Worm (Caenorhabditis elegans) whole organism, L1 larva: ENCODE measurements around the gene K04G11.1.

Experiments
- C16A3.4 ChIP-seq: fragments of 150-350 bp; optimal IDR thresholded peaks from 2 replicates; lab custom pipeline; 2014; ENCODE audit warnings: missing biosample characterization, missing genetic modification characterization
- Y116A8C.19 ChIP-seq: sonication (generic microtip); optimal IDR thresholded peaks from 2 replicates; lab custom pipeline; 2016; ENCODE audit warnings: missing compliant biosample characterization, missing genetic modification characterization, borderline replicate concordance
- aha-1 ChIP-seq: fragments of 150-350 bp; optimal IDR thresholded peaks from 2 replicates; lab custom pipeline; 2014; ENCODE audit warnings: missing biosample characterization, missing genetic modification characterization
- alr-1 ChIP-seq: fragments of 200-800 bp; sonication (Bioruptor generic); optimal IDR thresholded peaks from 2 replicates; lab custom pipeline; 2018; ENCODE audit warnings: borderline replicate concordance, mild to moderate bottlenecking, missing genetic modification characterization, missing compliant biosample characterization
- blmp-1 ChIP-seq: fragments of 150-350 bp; optimal IDR thresholded peaks from 2 replicates; lab custom pipeline; 2014; ENCODE audit warnings: missing biosample characterization, missing genetic modification characterization
- ceh-8 ChIP-seq: fragments of 200-800 bp; sonication (Bioruptor generic); optimal IDR thresholded peaks from 2 replicates; lab custom pipeline; 2018; ENCODE audit warnings: mild to moderate bottlenecking, missing genetic modification characterization, moderate library complexity, missing compliant biosample characterization
- ceh-82 ChIP-seq, 3 experiments: fragments of 150-350 bp in 1 of 3; sonication (generic microtip) in 2 of 3; optimal IDR thresholded peaks; 2 replicates each; lab custom pipeline; 2014 to 2017; ENCODE audit warnings: missing biosample characterization in 3 of 3, missing genetic modification characterization in 3 of 3
- efl-1 ChIP-seq, 4 experiments: fragments of 150-350 bp; optimal IDR thresholded peaks in 3 of 4; peaks in 1 of 4; 1 replicate in 1 of 4; 2 replicates in 3 of 4; lab custom pipeline; 2014; ENCODE audit warnings: missing biosample characterization in 2 of 4, missing genetic modification characterization in 2 of 4, missing genetic modification reagents in 2 of 4
- egl-27 ChIP-seq, 2 experiments: fragments of 150-350 bp in 1 of 2; sonication (generic microtip); optimal IDR thresholded peaks; 3 replicates each; lab custom pipeline; 2017 to 2018; ENCODE audit warnings: missing biosample characterization in 2 of 2, missing genetic modification characterization in 2 of 2, missing genetic modification reagents in 2 of 2
- elt-3 ChIP-seq, 6 experiments: fragments of 150-350 bp in 1 of 6; sonication (generic microtip); optimal IDR thresholded peaks; 2 replicates each; lab custom pipeline; 2017 to 2018; ENCODE audit warnings: missing biosample characterization in 6 of 6, missing genetic modification characterization in 6 of 6, inconsistent platforms in 1 of 6
- ets-5 ChIP-seq: fragments of 200-800 bp; sonication (Bioruptor generic); IDR thresholded peaks from 2 replicates; pipeline ENCODE4 v1.3.6; 2022; ENCODE audit warnings: missing genetic modification characterization, missing compliant biosample characterization
- fkh-10 ChIP-seq: sonication (generic microtip); optimal IDR thresholded peaks from 2 replicates; lab custom pipeline; 2017; ENCODE audit warnings: missing biosample characterization, missing genetic modification reagents, missing genetic modification characterization
- fkh-4 ChIP-seq: sonication (generic microtip); optimal IDR thresholded peaks from 2 replicates; lab custom pipeline; 2016; ENCODE audit warnings: missing compliant biosample characterization, missing genetic modification characterization, borderline replicate concordance
- grh-1 ChIP-seq: fragments of 200-800 bp; sonication (Bioruptor generic); IDR thresholded peaks from 2 replicates; pipeline ENCODE4 v1.3.6; 2022; ENCODE audit warnings: missing genetic modification reagents, missing genetic modification characterization, missing compliant biosample characterization
- irx-1 ChIP-seq: sonication (generic microtip); optimal IDR thresholded peaks from 2 replicates; lab custom pipeline; 2016; ENCODE audit warnings: missing genetic modification characterization, missing compliant biosample characterization
- lin-13 ChIP-seq: fragments of 150-350 bp; optimal IDR thresholded peaks from 2 replicates; lab custom pipeline; 2014; ENCODE audit warnings: missing biosample characterization, missing genetic modification reagents, missing genetic modification characterization
- lin-14 ChIP-seq: fragments of 200-800 bp; sonication (Bioruptor generic); optimal IDR thresholded peaks from 2 replicates; lab custom pipeline; 2018; ENCODE audit warnings: mild to moderate bottlenecking, missing genetic modification characterization, moderate library complexity, missing compliant biosample characterization
- lin-39 ChIP-seq: fragments of 150-350 bp; optimal IDR thresholded peaks from 2 replicates; lab custom pipeline; 2014; ENCODE audit warnings: missing biosample characterization, missing genetic modification reagents, missing genetic modification characterization
- lir-3 ChIP-seq: sonication (generic microtip); optimal IDR thresholded peaks from 2 replicates; lab custom pipeline; 2016; ENCODE audit warnings: mild to moderate bottlenecking, missing genetic modification characterization, moderate library complexity, missing compliant biosample characterization; ENCODE audit not compliant: poor library complexity
- lsy-2 ChIP-seq, 2 experiments: fragments of 150-350 bp; optimal IDR thresholded peaks; 2 replicates each; lab custom pipeline; 2014; ENCODE audit warnings: missing biosample characterization in 2 of 2, missing genetic modification characterization in 2 of 2
- mab-9 ChIP-seq: fragments of 200-800 bp; sonication (Bioruptor generic); IDR thresholded peaks from 2 replicates; pipeline ENCODE4 v1.3.6; 2022; ENCODE audit warnings: missing genetic modification reagents, missing genetic modification characterization, missing compliant biosample characterization
- mdl-1 ChIP-seq, 2 experiments: fragments of 150-350 bp; optimal IDR thresholded peaks; 2 replicates each; lab custom pipeline; 2014 to 2017; ENCODE audit warnings: missing biosample characterization in 2 of 2, missing genetic modification characterization in 2 of 2, inconsistent platforms in 1 of 2
- mef-2 ChIP-seq: fragments of 150-350 bp; optimal IDR thresholded peaks from 2 replicates; lab custom pipeline; 2014; ENCODE audit warnings: missing biosample characterization, missing genetic modification characterization
- nhr-71 ChIP-seq: sonication (generic microtip); optimal IDR thresholded peaks from 2 replicates; lab custom pipeline; 2016; ENCODE audit warnings: mild to moderate bottlenecking, missing genetic modification characterization, moderate library complexity, missing compliant biosample characterization
- nhr-85 ChIP-seq: sonication (generic microtip); peaks from one replicate; lab custom pipeline; 2016; ENCODE audit warnings: missing genetic modification characterization, inconsistent platforms, missing compliant biosample characterization
- nhr-90 ChIP-seq: sonication (generic microtip); optimal IDR thresholded peaks from 2 replicates; lab custom pipeline; 2016; ENCODE audit warnings: mild to moderate bottlenecking, missing genetic modification characterization, missing compliant biosample characterization; ENCODE audit not compliant: poor library complexity
- pax-3 ChIP-seq: fragments of 200-800 bp; sonication (Bioruptor generic); optimal IDR thresholded peaks from 2 replicates; lab custom pipeline; 2018; ENCODE audit warnings: mild to moderate bottlenecking, missing genetic modification characterization, moderate library complexity, missing compliant biosample characterization
- skn-1 ChIP-seq: fragments of 150-350 bp; optimal IDR thresholded peaks from 2 replicates; lab custom pipeline; 2014; ENCODE audit warnings: missing biosample characterization, missing genetic modification characterization
- snpc-4 ChIP-seq: fragments of 150-350 bp; optimal IDR thresholded peaks from 2 replicates; lab custom pipeline; 2014; ENCODE audit warnings: missing biosample characterization, missing genetic modification characterization
- sox-4 ChIP-seq: sonication (generic microtip); optimal IDR thresholded peaks from 2 replicates; lab custom pipeline; 2016; ENCODE audit warnings: missing genetic modification characterization, missing compliant biosample characterization
- sptf-1 ChIP-seq: fragments of 150-350 bp; optimal IDR thresholded peaks from 2 replicates; lab custom pipeline; 2014; ENCODE audit warnings: missing biosample characterization, missing genetic modification characterization
- swsn-7 ChIP-seq: sonication (generic microtip); optimal IDR thresholded peaks from 2 replicates; lab custom pipeline; 2016; ENCODE audit warnings: missing genetic modification characterization, missing compliant biosample characterization
- tbx-2 ChIP-seq: sonication (generic microtip); optimal IDR thresholded peaks from 2 replicates; lab custom pipeline; 2016; ENCODE audit warnings: missing genetic modification characterization, missing compliant biosample characterization
- unc-62 ChIP-seq: fragments of 150-350 bp; optimal IDR thresholded peaks from 2 replicates; lab custom pipeline; 2014; ENCODE audit warnings: missing biosample characterization, missing genetic modification reagents, missing genetic modification characterization
- ztf-11 ChIP-seq, 2 experiments: sonication (generic microtip); optimal IDR thresholded peaks; 2 replicates each; lab custom pipeline; 2016 to 2017; ENCODE audit warnings: missing genetic modification characterization in 2 of 2, missing biosample characterization in 1 of 2, missing compliant biosample characterization in 1 of 2
- ztf-4 ChIP-seq: fragments of 150-350 bp; optimal IDR thresholded peaks from 2 replicates; lab custom pipeline; 2014; ENCODE audit warnings: missing biosample characterization, missing genetic modification characterization

K04G11.1 gene

DNA sequence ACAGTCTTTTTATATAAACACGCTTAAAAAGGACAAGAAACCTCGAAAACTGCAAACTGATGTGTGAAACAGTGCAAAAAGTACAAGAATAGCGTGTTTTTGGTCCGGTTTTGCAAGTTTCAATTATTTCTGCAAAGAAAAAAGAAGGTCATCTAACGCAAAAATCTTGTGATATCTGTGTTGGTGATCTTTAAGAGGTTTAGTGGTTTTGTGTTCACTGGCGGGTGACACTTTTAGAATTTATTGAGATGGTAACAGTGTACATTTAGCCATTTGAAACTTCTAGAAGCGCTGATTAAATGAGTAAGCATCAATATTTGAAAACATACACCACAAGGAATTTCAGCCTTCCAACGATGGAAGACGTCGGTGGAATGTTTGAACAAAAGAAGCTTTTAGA is 12.5 kb upstream of the K04G11.1 start:
- TF ChIP-seq mef-2 = no peak
- no peak for TF ChIP-seq mab-9 (GFP tag; lab: Robert Waterston, UW)
- TF ChIP-seq nhr-85 (tag; lab: Kevin White, UChicago) = peak; percentile 56
- no peak for TF ChIP-seq mdl-1 (tag; optimal IDR thresholded peaks at IDR 0.05; lab: Kevin White, UChicago)
- no peak for TF ChIP-seq pax-3 (tag; lab: Kevin White, UChicago)
- no peak for TF ChIP-seq ceh-8 (GFP tag; lab: Kevin White, UChicago)
- peak; percentile 8 for TF ChIP-seq blmp-1

DNA sequence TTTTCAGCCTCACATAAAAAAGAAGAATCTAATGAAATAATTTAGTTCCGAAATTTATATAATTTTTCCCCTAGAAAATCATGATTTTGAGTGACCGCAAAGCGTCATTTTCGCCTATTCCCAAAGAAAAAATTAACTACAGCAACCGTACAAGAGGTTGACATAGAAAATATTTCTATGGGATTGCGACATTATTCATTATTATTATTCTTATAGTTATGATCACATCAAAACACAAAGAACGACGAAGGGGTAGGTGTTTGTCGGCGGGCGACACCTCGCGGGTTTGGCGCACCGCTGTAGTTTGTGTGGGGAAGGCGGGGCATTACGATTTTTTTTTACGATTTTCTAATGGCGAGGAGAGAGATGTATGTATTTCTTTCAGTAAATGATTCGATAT is 11.0 kb upstream of the K04G11.1 start:
- TF ChIP-seq nhr-71 (peak; percentile 57), snpc-4 (peak; percentile 84), aha-1 (tag; lab: Kevin White, UChicago) (no peak), egl-27 (tag; optimal IDR thresholded peaks at IDR 0.05; lab: Kevin White, UChicago) (no peak), nhr-85 (tag; lab: Kevin White, UChicago) (peak; percentile 25), lin-39 (no peak)

DNA sequence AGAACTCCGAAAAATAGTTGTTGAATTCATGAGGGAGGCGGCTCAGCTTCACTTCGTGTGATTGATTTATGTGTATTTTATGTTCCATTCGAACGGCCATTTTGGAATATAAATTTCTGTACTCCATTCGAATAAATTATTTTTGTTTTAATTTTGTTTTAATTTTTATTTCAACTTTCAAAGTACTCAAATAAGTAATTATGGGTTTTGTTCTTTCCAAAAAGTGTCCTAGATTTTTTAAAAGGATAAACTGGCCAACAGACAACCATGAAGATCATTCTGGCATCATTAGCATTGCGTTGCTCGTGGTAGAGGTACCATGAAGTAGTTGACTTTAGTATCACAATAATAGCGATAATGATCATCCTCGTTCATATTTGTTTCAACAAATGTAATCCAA is 8.7 kb upstream of the K04G11.1 start:
- TF ChIP-seq tbx-2 (tag; lab: Kevin White, UChicago) = no peak
- TF ChIP-seq lin-13 (GFP tag; lab: Kevin White, UChicago) = no peak
- no peak for TF ChIP-seq elt-3 (tag; optimal IDR thresholded peaks at IDR 0.05; lab: Kevin White, UChicago)
- no peak for TF ChIP-seq swsn-7
- no peak for TF ChIP-seq blmp-1
- TF ChIP-seq nhr-90 (tag; lab: Kevin White, UChicago) = no peak
- no peak for TF ChIP-seq lsy-2 (tag; optimal IDR thresholded peaks at IDR 0.05; lab: Kevin White, UChicago)
- TF ChIP-seq unc-62 (GFP tag; lab: Kevin White, UChicago) = no peak
- TF ChIP-seq fkh-4 (tag; lab: Kevin White, UChicago) = no peak
- TF ChIP-seq skn-1 (tag; lab: Kevin White, UChicago) = no peak
- no peak for TF ChIP-seq ztf-11 (tag; optimal IDR thresholded peaks at IDR 0.05; lab: Kevin White, UChicago)
- TF ChIP-seq grh-1 (GFP tag; lab: Robert Waterston, UW) = no peak
- no peak for TF ChIP-seq sptf-1 (tag; lab: Kevin White, UChicago)
- TF ChIP-seq lir-3 (tag; lab: Kevin White, UChicago) = no peak
- TF ChIP-seq ztf-4 (tag; lab: Kevin White, UChicago) = no peak

DNA sequence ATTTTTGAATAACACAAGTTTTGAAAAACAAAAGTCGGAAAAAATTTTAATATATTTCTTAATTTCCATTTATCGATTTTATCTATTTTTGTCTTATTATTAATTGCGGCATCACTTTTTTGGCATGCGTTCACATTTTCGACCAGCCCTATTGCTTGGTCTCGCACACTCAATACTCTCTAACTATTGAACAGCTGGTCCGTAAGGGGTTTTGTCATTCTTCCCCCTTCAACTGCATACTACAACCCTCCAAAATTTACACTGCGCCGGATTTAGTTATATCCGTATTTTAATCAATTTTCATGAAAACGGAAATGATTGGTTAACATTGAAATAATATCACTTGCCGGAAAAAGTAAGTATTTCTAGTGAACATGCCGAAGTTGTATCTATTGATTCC is 7.9 kb upstream of the K04G11.1 start, which contains the start of gene C11H1.7:
C11H1.7 (plus strand) TSS at position 12 of the 400 bp plus-strand sequence.
- TF ChIP-seq ceh-82 (tag; optimal IDR thresholded peaks at IDR 0.05; lab: Kevin White, UChicago) (no peak), C16A3.4 (no peak), ets-5 (GFP tag; lab: Robert Waterston, UW) (no peak), Y116A8C.19 (tag; lab: Kevin White, UChicago) (no peak)

DNA sequence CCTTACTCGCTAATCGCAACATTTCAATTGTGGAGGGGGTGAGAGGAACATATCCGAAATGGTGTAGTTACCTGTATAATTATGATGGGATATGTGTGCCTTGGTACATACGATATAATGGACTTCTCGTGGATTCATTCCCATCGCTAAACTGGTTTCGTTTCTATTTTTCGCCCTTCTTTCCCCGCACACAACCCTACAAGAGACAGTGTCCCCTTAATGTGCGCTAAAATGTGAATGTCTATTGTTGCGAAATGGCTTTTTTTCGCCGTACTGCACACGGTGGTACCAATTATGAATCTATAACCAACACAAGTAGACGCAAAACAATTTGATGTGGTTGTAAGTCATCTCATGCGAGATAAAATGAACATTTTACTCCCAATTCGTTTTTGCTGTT is 6.0 kb upstream of the K04G11.1 start:
- TF ChIP-seq nhr-85 (tag; lab: Kevin White, UChicago) = peak; percentile 5
- TF ChIP-seq nhr-71 = no peak
- peak; percentile 7 for TF ChIP-seq lin-14
- no peak for TF ChIP-seq irx-1 (tag; lab: Kevin White, UChicago)
- TF ChIP-seq fkh-10 (GFP tag; lab: Kevin White, UChicago) = no peak
- no peak for TF ChIP-seq efl-1 (optimal IDR thresholded peaks at IDR 0.05; lab: Kevin White, UChicago)
- peak in 1 of 2 experiments; percentile 91 for TF ChIP-seq efl-1 (GFP tag; optimal IDR thresholded peaks at IDR 0.05 in 1 of 2; lab: Kevin White, UChicago)
- TF ChIP-seq mab-9 (GFP tag; lab: Robert Waterston, UW) = no peak
- no peak for TF ChIP-seq alr-1 (tag; lab: Kevin White, UChicago)
- no peak for TF ChIP-seq sox-4 (tag; lab: Kevin White, UChicago)
- TF ChIP-seq grh-1 (GFP tag; lab: Robert Waterston, UW) = 0 out of 2 replicates have a peak, but pooled peaks have one; percentile 29
